Worm (Caenorhabditis elegans) whole organism, L2 larva: ENCODE results near the gene M01F1.9.

Source experiments
- C34F6.9 ChIP-seq: fragments of 150-350 bp; optimal IDR thresholded peaks from 2 replicates; lab custom pipeline; 2014; ENCODE audit warnings: missing biosample characterization, missing genetic modification characterization
- F13H6.1 ChIP-seq: sonication (generic microtip); optimal IDR thresholded peaks from 2 replicates; lab custom pipeline; 2016; ENCODE audit warnings: missing genetic modification characterization, missing compliant biosample characterization
- Y55F3AM.14 ChIP-seq: fragments of 200-800 bp; sonication (Bioruptor generic); optimal IDR thresholded peaks from 2 replicates; lab custom pipeline; 2018; ENCODE audit warnings: mild to moderate bottlenecking, missing genetic modification characterization, missing compliant biosample characterization
- alr-1 ChIP-seq: fragments of 150-350 bp; optimal IDR thresholded peaks from 2 replicates; lab custom pipeline; 2014; ENCODE audit warnings: missing biosample characterization, missing genetic modification characterization
- aly-2 ChIP-seq: fragments of 150-350 bp; optimal IDR thresholded peaks from 2 replicates; lab custom pipeline; 2014; ENCODE audit warnings: missing biosample characterization, missing genetic modification characterization
- ama-1 ChIP-seq: fragments of 150-350 bp; optimal IDR thresholded peaks from 2 replicates; lab custom pipeline; 2018; ENCODE audit warnings: inconsistent platforms
- blmp-1 ChIP-seq: sonication (generic microtip); optimal IDR thresholded peaks from 2 replicates; lab custom pipeline; 2017; ENCODE audit warnings: missing genetic modification characterization, mild to moderate bottlenecking, missing compliant biosample characterization, antibody characterized with exemption, moderate library complexity; ENCODE audit not compliant: insufficient read depth
- ceh-16 ChIP-seq: fragments of 150-350 bp; optimal IDR thresholded peaks from 2 replicates; lab custom pipeline; 2014; ENCODE audit warnings: missing biosample characterization, missing genetic modification characterization
- crh-2 ChIP-seq: sonication (generic microtip); optimal IDR thresholded peaks from 2 replicates; lab custom pipeline; 2017; ENCODE audit warnings: missing biosample characterization, missing genetic modification characterization
- dmd-4 ChIP-seq: sonication (generic microtip); optimal IDR thresholded peaks from 2 replicates; lab custom pipeline; 2017; ENCODE audit warnings: missing biosample characterization, missing genetic modification characterization
- egl-27 ChIP-seq: sonication (generic microtip); optimal IDR thresholded peaks from 3 replicates; lab custom pipeline; 2017; ENCODE audit warnings: missing biosample characterization, missing genetic modification reagents, missing genetic modification characterization
- elt-1 ChIP-seq: fragments of 150-350 bp; optimal IDR thresholded peaks from 2 replicates; lab custom pipeline; 2014; ENCODE audit warnings: missing biosample characterization, missing genetic modification characterization
- elt-3 ChIP-seq: sonication (generic microtip); optimal IDR thresholded peaks from 2 replicates; lab custom pipeline; 2017; ENCODE audit warnings: missing biosample characterization, missing genetic modification characterization
- fos-1 ChIP-seq: fragments of 150-350 bp; optimal IDR thresholded peaks from 2 replicates; lab custom pipeline; 2014; ENCODE audit warnings: missing biosample characterization, missing genetic modification characterization
- gmeb-1 ChIP-seq: fragments of 150-350 bp; optimal IDR thresholded peaks from 2 replicates; lab custom pipeline; 2014; ENCODE audit warnings: missing biosample characterization, missing genetic modification characterization
- lin-11 ChIP-seq: fragments of 150-350 bp; sonication (generic microtip); optimal IDR thresholded peaks from 2 replicates; lab custom pipeline; 2014; ENCODE audit warnings: missing biosample characterization, missing genetic modification characterization, inconsistent platforms, mixed read lengths
- lin-13 ChIP-seq: fragments of 150-350 bp; optimal IDR thresholded peaks from 2 replicates; lab custom pipeline; 2014; ENCODE audit warnings: missing biosample characterization, missing genetic modification reagents, missing genetic modification characterization
- lin-39 ChIP-seq: fragments of 150-350 bp; optimal IDR thresholded peaks from 2 replicates; lab custom pipeline; 2014; ENCODE audit warnings: missing biosample characterization, missing genetic modification reagents, missing genetic modification characterization
- lsy-2 ChIP-seq, 2 experiments: fragments of 150-350 bp in 1 of 2; sonication (generic microtip) in 1 of 2; optimal IDR thresholded peaks; 2 replicates each; lab custom pipeline; 2014 to 2017; ENCODE audit warnings: missing biosample characterization in 2 of 2, missing genetic modification characterization in 2 of 2
- mbf-1 ChIP-seq: sonication (generic microtip); optimal IDR thresholded peaks from 2 replicates; lab custom pipeline; 2017; ENCODE audit warnings: missing biosample characterization, missing genetic modification characterization
- mdl-1 ChIP-seq, 2 experiments: fragments of 150-350 bp in 1 of 2; sonication (generic microtip) in 1 of 2; optimal IDR thresholded peaks; 2 replicates each; lab custom pipeline; 2017; ENCODE audit warnings: missing biosample characterization in 2 of 2, missing genetic modification characterization in 2 of 2
- nhr-10 ChIP-seq: sonication (generic microtip); optimal IDR thresholded peaks from 2 replicates; lab custom pipeline; 2017; ENCODE audit warnings: missing biosample characterization, missing genetic modification characterization
- nhr-11 ChIP-seq: fragments of 150-350 bp; optimal IDR thresholded peaks from 2 replicates; lab custom pipeline; 2014; ENCODE audit warnings: missing biosample characterization, missing genetic modification characterization
- nhr-12 ChIP-seq: fragments of 150-350 bp; optimal IDR thresholded peaks from 2 replicates; lab custom pipeline; 2014; ENCODE audit warnings: missing biosample characterization, missing genetic modification characterization
- nhr-129 ChIP-seq: fragments of 150-350 bp; optimal IDR thresholded peaks from 2 replicates; lab custom pipeline; 2014; ENCODE audit warnings: missing biosample characterization, missing genetic modification characterization
- nhr-21 ChIP-seq: fragments of 150-350 bp; optimal IDR thresholded peaks from 2 replicates; lab custom pipeline; 2014; ENCODE audit warnings: missing biosample characterization, missing genetic modification characterization
- nhr-237 ChIP-seq: fragments of 150-350 bp; optimal IDR thresholded peaks from 2 replicates; lab custom pipeline; 2014; ENCODE audit warnings: missing biosample characterization, missing genetic modification characterization
- nhr-25 ChIP-seq: fragments of 150-350 bp; sonication (generic microtip); optimal IDR thresholded peaks from 3 replicates; lab custom pipeline; 2014; ENCODE audit warnings: missing biosample characterization, missing genetic modification characterization
- nhr-77 ChIP-seq: fragments of 150-350 bp; optimal IDR thresholded peaks from 2 replicates; lab custom pipeline; 2014; ENCODE audit warnings: missing biosample characterization, missing genetic modification characterization
- sma-3 ChIP-seq: sonication (generic microtip); optimal IDR thresholded peaks from 2 replicates; lab custom pipeline; 2016; ENCODE audit warnings: missing genetic modification reagents, missing genetic modification characterization, missing compliant biosample characterization
- sma-9 ChIP-seq, 2 experiments: fragments of 150-350 bp in 1 of 2; sonication (generic microtip) in 1 of 2; optimal IDR thresholded peaks; 2 replicates each; lab custom pipeline; 2014 to 2016; ENCODE audit warnings: missing genetic modification characterization in 2 of 2, mild to moderate bottlenecking in 1 of 2, missing biosample characterization in 1 of 2, missing compliant biosample characterization in 1 of 2, missing genetic modification reagents in 1 of 2, moderate library complexity in 1 of 2
- snpc-4 ChIP-seq: fragments of 150-350 bp; optimal IDR thresholded peaks from 2 replicates; lab custom pipeline; 2014; ENCODE audit warnings: missing biosample characterization, missing genetic modification characterization
- unc-39 ChIP-seq: fragments of 150-350 bp; optimal IDR thresholded peaks from 2 replicates; lab custom pipeline; 2014; ENCODE audit warnings: missing biosample characterization, missing genetic modification characterization
- unc-55 ChIP-seq: fragments of 150-350 bp; sonication (generic microtip); optimal IDR thresholded peaks from 3 replicates; lab custom pipeline; 2014; ENCODE audit warnings: missing biosample characterization, missing genetic modification reagents, missing genetic modification characterization
- unc-62 ChIP-seq: fragments of 150-350 bp; optimal IDR thresholded peaks from 2 replicates; lab custom pipeline; 2014; ENCODE audit warnings: missing biosample characterization, missing genetic modification reagents, missing genetic modification characterization
- ztf-1 ChIP-seq: fragments of 200-800 bp; sonication (Bioruptor generic); conservative IDR thresholded peaks from 2 replicates; pipeline ENCODE4 v1.3.6; 2022; ENCODE audit warnings: missing genetic modification characterization, missing compliant biosample characterization
- ztf-11 ChIP-seq: sonication (generic microtip); optimal IDR thresholded peaks from 2 replicates; lab custom pipeline; 2017; ENCODE audit warnings: missing biosample characterization, missing genetic modification characterization
- ztf-4 ChIP-seq: fragments of 150-350 bp; optimal IDR thresholded peaks from 2 replicates; lab custom pipeline; 2014; ENCODE audit warnings: missing biosample characterization, missing genetic modification characterization

The M01F1.9 gene

ce11 chrIII:3478795-3479398 lies 20.0 kb downstream of the M01F1.9 start:
- no peak for TF ChIP-seq egl-27 (tag; lab: Kevin White, UChicago)
- TF ChIP-seq ceh-16 (tag; lab: Kevin White, UChicago) = peak; percentile 44
- peak; percentile 58 for TF ChIP-seq elt-1 (tag; lab: Kevin White, UChicago)

ce11 chrIII:3477375-3477774 lies 21.5 kb downstream of the M01F1.9 start:
- no peak for TF ChIP-seq nhr-77 (tag; lab: Kevin White, UChicago)
- TF ChIP-seq snpc-4 (tag; lab: Kevin White, UChicago) = no peak
- no peak for TF ChIP-seq ztf-4 (tag; lab: Kevin White, UChicago)
- no peak for TF ChIP-seq ztf-11

ce11 chrIII:3476245-3476644 lies 22.6 kb downstream of the M01F1.9 start:
- TF ChIP-seq ceh-16 (tag; lab: Kevin White, UChicago) (no peak), unc-55 (GFP tag; lab: Kevin White, UChicago) (peak; percentile 29), gmeb-1 (tag; lab: Kevin White, UChicago) (peak; percentile 0), sma-3 (peak; percentile 60), lsy-2 (tag; optimal IDR thresholded peaks at IDR 0.05; lab: Kevin White, UChicago) (peak in 1 of 2 experiments; percentile 39), C34F6.9 (tag; lab: Kevin White, UChicago) (peak; percentile 6)

ce11 chrIII:3475497-3475896 lies 23.4 kb downstream of the M01F1.9 start, which contains the start of gene C34C12.9:
C34C12.9 (minus strand) TSS chrIII:3475512.
- no peak for TF ChIP-seq sma-3
- no peak for TF ChIP-seq nhr-11 (tag; lab: Kevin White, UChicago)
- TF ChIP-seq nhr-77 (tag; lab: Kevin White, UChicago) = no peak
- TF ChIP-seq Y55F3AM.14 (GFP tag; lab: Kevin White, UChicago) = no peak
- no peak for TF ChIP-seq alr-1 (tag; lab: Kevin White, UChicago)
- no peak for TF ChIP-seq lin-11 (tag; lab: Kevin White, UChicago)
- no peak for TF ChIP-seq sma-9 (GFP tag; optimal IDR thresholded peaks at IDR 0.05; lab: Kevin White, UChicago)
- no peak for TF ChIP-seq sma-9 (tag; optimal IDR thresholded peaks at IDR 0.05; lab: Kevin White, UChicago)
- TF ChIP-seq ztf-1 (GFP tag; lab: Robert Waterston, UW) = no peak
- TF ChIP-seq nhr-237 (tag; lab: Kevin White, UChicago) = no peak

- TF ChIP-seq fos-1 (tag; lab: Kevin White, UChicago) = peak; percentile 79
- no peak for TF ChIP-seq F13H6.1 (tag; lab: Kevin White, UChicago)
Measured at ce11 chrIII:3475014-3475413, 23.8 kb downstream of the M01F1.9 start.

ce11 chrIII:3471403-3472053 lies 27.3 kb downstream of the M01F1.9 start, which contains the start of gene rsu-1:
rsu-1 (plus strand) TSS chrIII:3472003.
- TF ChIP-seq mbf-1 (tag; lab: Kevin White, UChicago) (no peak), F13H6.1 (tag; lab: Kevin White, UChicago) (peak; percentile 85), nhr-237 (tag; lab: Kevin White, UChicago) (no peak), lin-11 (tag; lab: Kevin White, UChicago) (no peak), crh-2 (peak; percentile 50), egl-27 (tag; lab: Kevin White, UChicago) (peak; percentile 28), nhr-11 (tag; lab: Kevin White, UChicago) (no peak), ztf-4 (tag; lab: Kevin White, UChicago) (no peak), snpc-4 (tag; lab: Kevin White, UChicago) (no peak), nhr-10 (tag; lab: Kevin White, UChicago) (no peak), unc-62 (GFP tag; lab: Kevin White, UChicago) (no peak), C34F6.9 (tag; lab: Kevin White, UChicago) (peak; percentile 75), sma-9 (GFP tag; optimal IDR thresholded peaks at IDR 0.05; lab: Kevin White, UChicago) (peak; percentile 59), sma-9 (tag; optimal IDR thresholded peaks at IDR 0.05; lab: Kevin White, UChicago) (no peak), ztf-1 (GFP tag; lab: Robert Waterston, UW) (no peak), Y55F3AM.14 (GFP tag; lab: Kevin White, UChicago) (no peak), aly-2 (tag; lab: Kevin White, UChicago) (no peak), nhr-12 (tag; lab: Kevin White, UChicago) (no peak), lin-13 (GFP tag; lab: Kevin White, UChicago) (peak; percentile 19), blmp-1 (tag; lab: Kevin White, UChicago) (peak; percentile 74), unc-39 (tag; lab: Kevin White, UChicago) (no peak), ama-1 (no peak), unc-55 (GFP tag; lab: Kevin White, UChicago) (peak; percentile 49), mdl-1 (tag; optimal IDR thresholded peaks at IDR 0.05; lab: Kevin White, UChicago) (no peak), nhr-77 (tag; lab: Kevin White, UChicago) (no peak), dmd-4 (tag; lab: Kevin White, UChicago) (no peak), alr-1 (tag; lab: Kevin White, UChicago) (no peak), lin-39 (tag; lab: Kevin White, UChicago) (no peak), elt-3 (no peak), ceh-16 (tag; lab: Kevin White, UChicago) (no peak), nhr-21 (tag; lab: Kevin White, UChicago) (peak; percentile 31), gmeb-1 (tag; lab: Kevin White, UChicago) (peak; percentile 15), nhr-25 (tag; lab: Kevin White, UChicago) (peak; percentile 72), nhr-129 (tag; lab: Kevin White, UChicago) (peak; percentile 77)
